Worm (Caenorhabditis elegans) whole organism, L4 larva: Measurements from ENCODE around the gene gst-32.

Experiments
- F49E8.2 ChIP-seq: sonication (generic microtip); optimal IDR thresholded peaks from 2 replicates; lab custom pipeline; 2016; ENCODE audit warnings: missing compliant biosample characterization, mild to moderate bottlenecking, missing genetic modification characterization, borderline replicate concordance
- Y105C5A.15 ChIP-seq: fragments of 200-800 bp; sonication (Bioruptor generic); IDR thresholded peaks from 2 replicates; pipeline ENCODE4 v1.3.6; 2022; ENCODE audit warnings: missing genetic modification characterization, missing compliant biosample characterization
- Y75B8A.6 ChIP-seq: fragments of 200-800 bp; sonication (Bioruptor generic); IDR thresholded peaks from 2 replicates; pipeline ENCODE4 v1.3.6; 2022; ENCODE audit warnings: missing genetic modification reagents, missing genetic modification characterization, missing compliant biosample characterization
- aha-1 ChIP-seq: fragments of 150-350 bp; peaks from one replicate; lab custom pipeline; 2014; ENCODE audit warnings: missing biosample characterization, missing genetic modification characterization
- ama-1 ChIP-seq: fragments of 150-350 bp; optimal IDR thresholded peaks from 2 replicates; lab custom pipeline; 2014; ENCODE audit warnings: inconsistent platforms, mixed read lengths
- ceh-20 ChIP-seq: fragments of 200-800 bp; sonication (Bioruptor generic); IDR thresholded peaks from 2 replicates; pipeline ENCODE4 v1.3.6; 2022; ENCODE audit warnings: missing genetic modification reagents, missing genetic modification characterization, missing compliant biosample characterization
- ceh-28 ChIP-seq: fragments of 150-350 bp; optimal IDR thresholded peaks from 2 replicates; lab custom pipeline; 2014; ENCODE audit warnings: missing biosample characterization, missing genetic modification reagents, missing genetic modification characterization
- ceh-44 ChIP-seq: fragments of 200-800 bp; sonication (Bioruptor generic); IDR thresholded peaks from 2 replicates; pipeline ENCODE4 v1.3.6; 2022; ENCODE audit warnings: missing genetic modification reagents, missing genetic modification characterization, missing compliant biosample characterization
- ceh-82 ChIP-seq: sonication (generic microtip); optimal IDR thresholded peaks from 2 replicates; lab custom pipeline; 2017; ENCODE audit warnings: missing biosample characterization, missing genetic modification characterization
- ctbp-1 ChIP-seq: fragments of 200-800 bp; sonication (Bioruptor generic); IDR thresholded peaks from 2 replicates; pipeline ENCODE4 v1.3.6; 2022; ENCODE audit warnings: missing genetic modification reagents, missing genetic modification characterization, missing compliant biosample characterization
- daf-16 ChIP-seq, 3 experiments: sonication (generic microtip); optimal IDR thresholded peaks; 2 replicates each; lab custom pipeline; 2016 to 2017; ENCODE audit warnings: missing genetic modification characterization in 3 of 3, missing genetic modification reagents in 3 of 3, mild to moderate bottlenecking in 2 of 3, missing compliant biosample characterization in 2 of 3, missing biosample characterization in 1 of 3, moderate library complexity in 1 of 3
- dmd-6 ChIP-seq: fragments of 200-800 bp; sonication (Bioruptor generic); IDR thresholded peaks from 2 replicates; pipeline ENCODE4 v1.3.6; 2022; ENCODE audit warnings: missing genetic modification reagents, missing genetic modification characterization, missing compliant biosample characterization
- dve-1 ChIP-seq: sonication (generic microtip); optimal IDR thresholded peaks from 2 replicates; lab custom pipeline; 2017; ENCODE audit warnings: antibody characterized with exemption, mild to moderate bottlenecking, missing genetic modification characterization, missing compliant biosample characterization; ENCODE audit not compliant: insufficient read depth
- egl-27 ChIP-seq: sonication (generic microtip); optimal IDR thresholded peaks from 3 replicates; lab custom pipeline; 2017; ENCODE audit warnings: missing biosample characterization, missing genetic modification reagents, missing genetic modification characterization
- egl-43 ChIP-seq: fragments of 200-800 bp; sonication (Bioruptor generic); IDR thresholded peaks from 2 replicates; pipeline ENCODE4 v1.3.6; 2022; ENCODE audit warnings: missing genetic modification reagents, missing genetic modification characterization, missing compliant biosample characterization
- fkh-10 ChIP-seq: fragments of 150-350 bp; optimal IDR thresholded peaks from 2 replicates; lab custom pipeline; 2014; ENCODE audit warnings: missing biosample characterization, missing genetic modification reagents, missing genetic modification characterization
- gei-8 ChIP-seq: fragments of 200-800 bp; sonication (Bioruptor generic); optimal IDR thresholded peaks from 2 replicates; lab custom pipeline; 2018; ENCODE audit warnings: mild to moderate bottlenecking, missing genetic modification characterization, missing compliant biosample characterization
- hif-1 ChIP-seq, 2 experiments: sonication (generic microtip); optimal IDR thresholded peaks; 2 replicates each; lab custom pipeline; 2016 to 2017; ENCODE audit warnings: missing compliant biosample characterization in 2 of 2, missing genetic modification characterization in 2 of 2, missing genetic modification reagents in 2 of 2, missing genotype in 2 of 2, mild to moderate bottlenecking in 1 of 2
- hlh-11 ChIP-seq: fragments of 200-800 bp; sonication (Bioruptor generic); optimal IDR thresholded peaks from 2 replicates; lab custom pipeline; 2018; ENCODE audit warnings: mild to moderate bottlenecking, missing genetic modification characterization, missing compliant biosample characterization
- hlh-30 ChIP-seq: sonication (generic microtip); optimal IDR thresholded peaks from 2 replicates; lab custom pipeline; 2017; ENCODE audit warnings: antibody characterized with exemption, mild to moderate bottlenecking, missing genetic modification characterization, missing compliant biosample characterization; ENCODE audit not compliant: insufficient read depth
- hmg-1.1 ChIP-seq: fragments of 200-800 bp; sonication (Bioruptor generic); IDR thresholded peaks from 2 replicates; pipeline ENCODE4 v1.3.6; 2022; ENCODE audit warnings: missing genetic modification reagents, missing genetic modification characterization, missing compliant biosample characterization
- lin-1 ChIP-seq: fragments of 200-800 bp; sonication (Bioruptor generic); IDR thresholded peaks from 2 replicates; pipeline ENCODE4 v1.3.6; 2022; ENCODE audit warnings: missing genetic modification reagents, missing genetic modification characterization, missing compliant biosample characterization
- lin-29 ChIP-seq: fragments of 200-800 bp; sonication (Bioruptor generic); IDR thresholded peaks from 2 replicates; pipeline ENCODE4 v1.3.6; 2022; ENCODE audit warnings: missing genetic modification reagents, missing genetic modification characterization, missing compliant biosample characterization
- lin-38 ChIP-seq: fragments of 200-800 bp; sonication (Bioruptor generic); IDR thresholded peaks from 2 replicates; pipeline ENCODE4 v1.3.6; 2022; ENCODE audit warnings: missing genetic modification reagents, missing genetic modification characterization, missing compliant biosample characterization
- lir-3 ChIP-seq: sonication (generic microtip); optimal IDR thresholded peaks from 2 replicates; lab custom pipeline; 2016; ENCODE audit warnings: mild to moderate bottlenecking, missing genetic modification characterization, missing compliant biosample characterization
- lsy-2 ChIP-seq, 2 experiments: fragments of 150-350 bp in 1 of 2; sonication (generic microtip) in 1 of 2; optimal IDR thresholded peaks; 2 replicates each; lab custom pipeline; 2014 to 2017; ENCODE audit warnings: missing biosample characterization in 2 of 2, missing genetic modification characterization in 2 of 2
- mdl-1 ChIP-seq, 2 experiments: fragments of 150-350 bp in 1 of 2; sonication (generic microtip) in 1 of 2; optimal IDR thresholded peaks; 2 replicates each; lab custom pipeline; 2014 to 2017; ENCODE audit warnings: missing biosample characterization in 2 of 2, missing genetic modification characterization in 2 of 2
- mep-1 ChIP-seq: fragments of 150-350 bp; sonication (generic microtip); optimal IDR thresholded peaks from 3 replicates; lab custom pipeline; 2014; ENCODE audit warnings: missing biosample characterization, missing genetic modification characterization
- mes-2 ChIP-seq: sonication (generic microtip); optimal IDR thresholded peaks from 2 replicates; lab custom pipeline; 2016; ENCODE audit warnings: missing genotype, mild to moderate bottlenecking, missing genetic modification characterization, missing compliant biosample characterization; ENCODE audit not compliant: poor library complexity, severe bottlenecking
- nhr-102 ChIP-seq: sonication (generic microtip); optimal IDR thresholded peaks from 2 replicates; lab custom pipeline; 2016; ENCODE audit warnings: mild to moderate bottlenecking, missing genetic modification characterization, moderate library complexity, missing compliant biosample characterization
- nhr-11 ChIP-seq: fragments of 150-350 bp; optimal IDR thresholded peaks from 2 replicates; lab custom pipeline; 2014; ENCODE audit warnings: missing biosample characterization, missing genetic modification characterization
- nhr-28 ChIP-seq: fragments of 150-350 bp; optimal IDR thresholded peaks from 2 replicates; lab custom pipeline; 2014; ENCODE audit warnings: missing biosample characterization, missing genetic modification characterization
- nhr-41 ChIP-seq: fragments of 200-800 bp; sonication (Bioruptor generic); IDR thresholded peaks from 2 replicates; pipeline ENCODE4 v1.3.6; 2022; ENCODE audit warnings: missing genetic modification reagents, missing genetic modification characterization, missing compliant biosample characterization
- nhr-42 ChIP-seq: fragments of 200-800 bp; sonication (Bioruptor generic); IDR thresholded peaks from 2 replicates; pipeline ENCODE4 v1.3.6; 2022; ENCODE audit warnings: missing genetic modification characterization, missing compliant biosample characterization
- nhr-48 ChIP-seq: sonication (generic microtip); optimal IDR thresholded peaks from 2 replicates; lab custom pipeline; 2016; ENCODE audit warnings: mild to moderate bottlenecking, missing genetic modification characterization, missing compliant biosample characterization
- nhr-76 ChIP-seq: fragments of 150-350 bp; optimal IDR thresholded peaks from 2 replicates; lab custom pipeline; 2014; ENCODE audit warnings: missing biosample characterization, missing genetic modification characterization
- pqm-1 ChIP-seq: sonication (generic microtip); optimal IDR thresholded peaks from 2 replicates; lab custom pipeline; 2017; ENCODE audit warnings: missing biosample characterization, missing genetic modification characterization
- saeg-2 ChIP-seq: fragments of 200-800 bp; sonication (Bioruptor generic); IDR thresholded peaks from 2 replicates; pipeline ENCODE4 v1.3.6; 2022; ENCODE audit warnings: missing genetic modification reagents, missing genetic modification characterization, missing compliant biosample characterization
- spr-3 ChIP-seq: fragments of 200-800 bp; sonication (Bioruptor generic); optimal IDR thresholded peaks from 2 replicates; lab custom pipeline; 2018; ENCODE audit warnings: mild to moderate bottlenecking, missing genetic modification characterization, missing compliant biosample characterization
- tra-1 ChIP-seq: fragments of 200-800 bp; sonication (Bioruptor generic); IDR thresholded peaks from 2 replicates; pipeline ENCODE4 v1.3.6; 2022; ENCODE audit warnings: missing genetic modification reagents, missing genetic modification characterization, missing compliant biosample characterization
- unc-130 ChIP-seq: sonication (generic microtip); optimal IDR thresholded peaks from 2 replicates; lab custom pipeline; 2016; ENCODE audit warnings: missing genetic modification reagents, missing genetic modification characterization, missing compliant biosample characterization
- unc-62 ChIP-seq, 3 experiments: fragments of 150-350 bp in 1 of 3; sonication (generic microtip); optimal IDR thresholded peaks in 2 of 3; peaks in 1 of 3; 1 replicate in 1 of 3; 2 replicates in 2 of 3; lab custom pipeline; 2014 to 2017; ENCODE audit warnings: missing biosample characterization in 3 of 3, missing genetic modification characterization in 3 of 3, missing genetic modification reagents in 3 of 3, missing genotype in 1 of 3
- vab-7 ChIP-seq: fragments of 200-800 bp; sonication (Bioruptor generic); IDR thresholded peaks from 2 replicates; pipeline ENCODE4 v1.3.6; 2022; ENCODE audit warnings: missing genetic modification reagents, missing genetic modification characterization, missing compliant biosample characterization
- zag-1 ChIP-seq: fragments of 150-350 bp; optimal IDR thresholded peaks from 2 replicates; lab custom pipeline; 2014; ENCODE audit warnings: missing biosample characterization, missing genetic modification characterization
- zfp-3 ChIP-seq: fragments of 200-800 bp; sonication (Bioruptor generic); conservative IDR thresholded peaks from 2 replicates; pipeline ENCODE4 v1.3.6; 2022; ENCODE audit warnings: missing genetic modification reagents, missing genetic modification characterization, missing compliant biosample characterization
- zip-11 ChIP-seq: fragments of 200-800 bp; sonication (Bioruptor generic); IDR thresholded peaks from 2 replicates; pipeline ENCODE4 v1.3.6; 2022; ENCODE audit warnings: missing genetic modification characterization, missing compliant biosample characterization

gst-32 gene

ce11 chrII:15193961-15194360, 15.6 kb upstream of the gst-32 start (continued):
- TF ChIP-seq nhr-11 (peak; percentile 64), zag-1 (tag; lab: Kevin White, UChicago) (no peak), ceh-82 (tag; lab: Kevin White, UChicago) (no peak), nhr-42 (GFP tag; lab: Robert Waterston, UW) (no peak), saeg-2 (no peak), fkh-10 (GFP tag; lab: Kevin White, UChicago) (no peak), hif-1 (tag; optimal IDR thresholded peaks at IDR 0.05; lab: Kevin White, UChicago) (peak in 1 of 2 experiments; percentile 21), mdl-1 (tag; optimal IDR thresholded peaks at IDR 0.05; lab: Kevin White, UChicago) (peak; percentile 24 to 83), Y105C5A.15 (GFP tag; lab: Robert Waterston, UW) (no peak), F49E8.2 (tag; lab: Kevin White, UChicago) (no peak), pqm-1 (tag; lab: Kevin White, UChicago) (peak; percentile 38), daf-16 (GFP tag; optimal IDR thresholded peaks at IDR 0.05; lab: Kevin White, UChicago) (peak in 1 of 2 experiments; percentile 65), daf-16 (tag; optimal IDR thresholded peaks at IDR 0.05; lab: Kevin White, UChicago) (peak; percentile 79), ceh-20 (no peak), zip-11 (no peak), nhr-48 (tag; lab: Kevin White, UChicago) (peak; percentile 3), spr-3 (GFP tag; lab: Kevin White, UChicago) (no peak), lsy-2 (tag; optimal IDR thresholded peaks at IDR 0.05; lab: Kevin White, UChicago) (peak in 1 of 2 experiments; percentile 26), unc-130 (no peak), lin-29 (GFP tag; lab: Robert Waterston, UW) (no peak)

- no peak for TF ChIP-seq mes-2 (tag; lab: Kevin White, UChicago)
- no peak for TF ChIP-seq ceh-82 (tag; lab: Kevin White, UChicago)
- no peak for TF ChIP-seq egl-43
- TF ChIP-seq zfp-3 (GFP tag; lab: Robert Waterston, UW): no peak
- TF ChIP-seq nhr-41: no peak
- no peak for TF ChIP-seq daf-16 (GFP tag; optimal IDR thresholded peaks at IDR 0.05; lab: Kevin White, UChicago)
- peak; percentile 80 for TF ChIP-seq daf-16 (tag; optimal IDR thresholded peaks at IDR 0.05; lab: Kevin White, UChicago)
- peak; percentile 46 for TF ChIP-seq dve-1
- peak; percentile 38 for TF ChIP-seq hlh-11 (tag; lab: Kevin White, UChicago)
- no peak for TF ChIP-seq lin-1 (GFP tag; lab: Robert Waterston, UW)
- TF ChIP-seq pqm-1 (tag; lab: Kevin White, UChicago): peak; percentile 25
- TF ChIP-seq nhr-102: no peak
- TF ChIP-seq dmd-6: peak; percentile 59
Measured at ce11 chrII:15190971-15191370, 12.6 kb upstream of the gst-32 start.

- TF ChIP-seq nhr-76 (tag; lab: Kevin White, UChicago) (no peak), mep-1 (tag; lab: Kevin White, UChicago) (peak; percentile 27), unc-62 (GFP tag; optimal IDR thresholded peaks at IDR 0.05 in 1 of 2; lab: Kevin White, UChicago) (peak in 1 of 2 experiments; percentile 8), unc-62 (tag; optimal IDR thresholded peaks at IDR 0.05; lab: Kevin White, UChicago) (no peak), nhr-41 (no peak), gei-8 (GFP tag; lab: Kevin White, UChicago) (no peak), Y75B8A.6 (no peak), fkh-10 (GFP tag; lab: Kevin White, UChicago) (peak; percentile 36), egl-27 (tag; lab: Kevin White, UChicago) (no peak), hmg-1.1 (GFP tag; lab: Robert Waterston, UW) (peak; percentile 54), lsy-2 (tag; optimal IDR thresholded peaks at IDR 0.05; lab: Kevin White, UChicago) (peak in 1 of 2 experiments; percentile 5), dve-1 (peak; percentile 36), mes-2 (tag; lab: Kevin White, UChicago) (peak; percentile 33), ceh-44 (GFP tag; lab: Robert Waterston, UW) (no peak), ctbp-1 (GFP tag; lab: Robert Waterston, UW) (no peak), vab-7 (GFP tag; lab: Robert Waterston, UW) (no peak), nhr-28 (no peak), ama-1 (lab: Kevin White, UChicago) (no peak), dmd-6 (no peak; the same call in 1 of the 2 replicates), hlh-30 (peak; percentile 46), lir-3 (no peak), lin-38 (GFP tag; lab: Robert Waterston, UW) (no peak), tra-1 (GFP tag; lab: Robert Waterston, UW) (no peak), ceh-28 (no peak), aha-1 (tag; lab: Kevin White, UChicago) (peak; percentile 35), lin-29 (GFP tag; lab: Robert Waterston, UW) (no peak), hlh-11 (tag; lab: Kevin White, UChicago) (no peak)
Measured at ce11 chrII:15189956-15190355, 11.6 kb upstream of the gst-32 start.
